Fruit fly (Drosophila melanogaster) whole organism, adult: ENCODE results near the gene CG14543.

Experiments
- CG11617 ChIP-seq: fragments of 200-800 bp; sonication (Bioruptor generic); optimal IDR thresholded peaks from 2 replicates; lab custom pipeline; 2017; ENCODE audit warnings: mild to moderate bottlenecking, missing biosample characterization, missing genetic modification reagents, missing genetic modification characterization
- CG12768 ChIP-seq: fragments of 200-800 bp; sonication (Bioruptor generic); optimal IDR thresholded peaks from 2 replicates; lab custom pipeline; 2017; ENCODE audit warnings: missing biosample characterization, missing genetic modification characterization, mild to moderate bottlenecking, moderate library complexity, missing genetic modification reagents
- CG14711 ChIP-seq: fragments of 200-800 bp; sonication (Bioruptor generic); optimal IDR thresholded peaks from 2 replicates; lab custom pipeline; 2018; ENCODE audit warnings: missing biosample characterization, mild to moderate bottlenecking, missing genetic modification characterization, moderate library complexity
- CG1620 ChIP-seq: fragments of 200-800 bp; sonication (Bioruptor generic); optimal IDR thresholded peaks from 2 replicates; lab custom pipeline; 2016; ENCODE audit warnings: missing biosample characterization, missing genetic modification characterization
- CG33017 ChIP-seq: fragments of 200-800 bp; sonication (Bioruptor generic); optimal IDR thresholded peaks from 2 replicates; lab custom pipeline; 2018; ENCODE audit warnings: missing biosample characterization, mild to moderate bottlenecking, missing genetic modification characterization, moderate library complexity
- CG5204 ChIP-seq: fragments of 200-800 bp; sonication (Bioruptor generic); optimal IDR thresholded peaks from 2 replicates; lab custom pipeline; 2016; ENCODE audit warnings: missing biosample characterization, missing genetic modification characterization
- CG7045 ChIP-seq: fragments of 200-800 bp; sonication (Bioruptor generic); optimal IDR thresholded peaks from 2 replicates; lab custom pipeline; 2017; ENCODE audit warnings: missing biosample characterization, mild to moderate bottlenecking, missing genetic modification characterization
- CG7101 ChIP-seq: fragments of 200-800 bp; sonication (Bioruptor generic); optimal IDR thresholded peaks from 2 replicates; lab custom pipeline; 2018; ENCODE audit warnings: missing biosample characterization, mild to moderate bottlenecking, missing genetic modification characterization, moderate library complexity
- Clk ChIP-seq: fragments of 200-800 bp; sonication (Bioruptor generic); optimal IDR thresholded peaks from 2 replicates; lab custom pipeline; 2017; ENCODE audit warnings: missing biosample characterization, missing genetic modification characterization
- Crg-1 ChIP-seq: fragments of 200-800 bp; sonication (Bioruptor generic); optimal IDR thresholded peaks from 2 replicates; lab custom pipeline; 2016; ENCODE audit warnings: missing biosample characterization, missing genetic modification characterization
- Hr96 ChIP-seq: fragments of 200-800 bp; sonication (Bioruptor generic); optimal IDR thresholded peaks from 2 replicates; lab custom pipeline; 2016; ENCODE audit warnings: missing biosample characterization, missing genetic modification characterization
- Mnt ChIP-seq: fragments of 200-800 bp; sonication (Bioruptor generic); optimal IDR thresholded peaks from 2 replicates; lab custom pipeline; 2016; ENCODE audit warnings: missing biosample characterization, mild to moderate bottlenecking, missing genetic modification characterization
- bab1 ChIP-seq: fragments of 200-800 bp; sonication (Bioruptor generic); optimal IDR thresholded peaks from 3 replicates; lab custom pipeline; 2019; ENCODE audit warnings: missing biosample characterization, mild to moderate bottlenecking, missing genetic modification characterization, moderate library complexity
- cic ChIP-seq: fragments of 200-800 bp; sonication (Bioruptor generic); optimal IDR thresholded peaks from 2 replicates; lab custom pipeline; 2017; ENCODE audit warnings: missing biosample characterization, mild to moderate bottlenecking, missing genetic modification characterization, moderate library complexity
- cnc ChIP-seq, 2 experiments: fragments of >200 bp; optimal IDR thresholded peaks; 2 replicates each; lab custom pipeline; 2017
- kay ChIP-seq: fragments of 200-800 bp; sonication (Bioruptor generic); peaks from one replicate; lab custom pipeline; 2016; ENCODE audit warnings: missing biosample characterization, missing genetic modification characterization, borderline replicate concordance
- ovo ChIP-seq: fragments of 200-800 bp; sonication (Bioruptor generic); optimal IDR thresholded peaks from 2 replicates; lab custom pipeline; 2016; ENCODE audit warnings: missing biosample characterization, missing genetic modification characterization
- pad ChIP-seq: fragments of 200-800 bp; sonication (Bioruptor generic); optimal IDR thresholded peaks from 3 replicates; lab custom pipeline; 2017; ENCODE audit warnings: missing biosample characterization, missing genetic modification characterization, mild to moderate bottlenecking, moderate library complexity, missing genetic modification reagents
- tj ChIP-seq: fragments of 200-800 bp; sonication (Bioruptor generic); optimal IDR thresholded peaks from 3 replicates; lab custom pipeline; 2017; ENCODE audit warnings: missing biosample characterization, mild to moderate bottlenecking, missing genetic modification characterization, moderate library complexity
- toe ChIP-seq: fragments of 200-800 bp; sonication (Bioruptor generic); optimal IDR thresholded peaks from 2 replicates; lab custom pipeline; 2016; ENCODE audit warnings: missing biosample characterization, missing genetic modification characterization

Gene CG14543

dm6 chr3R:26081380-26081991 is 25.1 kb downstream of the CG14543 start:
- TF ChIP-seq kay (GFP tag; lab: Kevin White, UChicago) = no peak
- TF ChIP-seq CG33017 (tag; lab: Kevin White, UChicago) = no peak
- TF ChIP-seq CG7101 (tag; lab: Kevin White, UChicago) = no peak
- TF ChIP-seq CG5204 (GFP tag; lab: Kevin White, UChicago) = no peak
- no peak for TF ChIP-seq CG1620
- TF ChIP-seq Mnt (GFP tag; lab: Kevin White, UChicago) = no peak
- TF ChIP-seq cnc (optimal IDR thresholded peaks at IDR 0.05; lab: Kevin White, UChicago) = no peak
- TF ChIP-seq toe = no peak
- TF ChIP-seq Crg-1 (GFP tag; lab: Kevin White, UChicago) = no peak
- no peak for TF ChIP-seq Hr96 (GFP tag; lab: Kevin White, UChicago)
- no peak for TF ChIP-seq ovo (GFP tag; lab: Kevin White, UChicago)
- TF ChIP-seq CG12768 (GFP tag; lab: Kevin White, UChicago) = no peak
- TF ChIP-seq CG11617 = no peak
- no peak for TF ChIP-seq tj (GFP tag; lab: Kevin White, UChicago)
- no peak for TF ChIP-seq CG14711 (tag; lab: Kevin White, UChicago)

DNA sequence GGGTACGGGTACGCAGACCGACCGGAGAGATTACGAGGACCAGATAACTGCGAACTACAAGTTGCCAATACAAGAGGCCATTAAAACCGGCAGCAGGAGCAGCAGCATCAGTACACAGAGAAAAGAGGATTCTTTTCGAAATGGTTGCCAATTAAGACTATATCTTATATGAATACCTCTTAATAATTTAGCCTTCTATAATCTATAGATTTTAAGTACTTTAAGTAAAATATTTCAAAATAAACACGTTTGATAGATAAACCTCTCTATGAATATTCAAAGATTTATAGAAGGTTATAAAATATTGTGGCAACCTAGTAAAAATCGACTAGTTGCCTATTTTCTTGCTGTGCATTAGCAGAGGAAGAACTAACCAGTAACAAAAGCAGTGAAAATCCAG is 39.1 kb downstream of the CG14543 start:
- TF ChIP-seq tj (GFP tag; lab: Kevin White, UChicago) = no peak
- TF ChIP-seq Crg-1 (GFP tag; lab: Kevin White, UChicago) = no peak
- no peak for TF ChIP-seq CG11617
- no peak for TF ChIP-seq bab1 (GFP tag; lab: Kevin White, UChicago)
- no peak for TF ChIP-seq kay (GFP tag; lab: Kevin White, UChicago)
- no peak for TF ChIP-seq CG7045
- TF ChIP-seq toe = no peak

DNA sequence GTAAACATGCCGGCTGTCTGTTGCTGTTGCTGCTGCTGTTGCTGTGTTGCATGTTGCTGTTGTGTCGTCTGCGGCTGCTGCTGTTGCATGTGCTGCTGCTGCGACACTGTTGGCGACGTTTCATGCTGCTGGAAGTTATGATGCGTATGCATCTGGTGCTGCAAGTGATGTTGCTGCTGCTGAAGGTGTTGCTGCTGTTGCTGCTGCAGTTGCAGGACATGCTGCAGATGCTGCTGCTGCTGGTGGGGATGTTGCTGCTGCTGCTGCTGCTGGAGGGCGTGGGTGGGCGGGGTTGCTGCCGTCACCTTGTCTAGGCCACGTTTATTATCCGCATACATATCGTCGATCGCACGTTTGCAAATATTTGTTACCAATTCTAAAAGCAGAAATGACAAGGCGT is 39.8 kb downstream of the CG14543 start:
- TF ChIP-seq cic (GFP tag; lab: Kevin White, UChicago) = no peak
- TF ChIP-seq CG12768 (GFP tag; lab: Kevin White, UChicago) = no peak
- TF ChIP-seq CG7101 (tag; lab: Kevin White, UChicago) = no peak
- TF ChIP-seq CG1620 = no peak

- no peak for TF ChIP-seq Hr96 (GFP tag; lab: Kevin White, UChicago)
- peak; percentile 6 for TF ChIP-seq CG7101 (tag; lab: Kevin White, UChicago)
- TF ChIP-seq Crg-1 (GFP tag; lab: Kevin White, UChicago) = no peak
- TF ChIP-seq kay (GFP tag; lab: Kevin White, UChicago) = peak; percentile 18
- TF ChIP-seq CG33017 (tag; lab: Kevin White, UChicago) = peak; percentile 23
- TF ChIP-seq CG11617 = peak; percentile 1
Observed at dm6 chr3R:26098502-26099210, 42.2 kb downstream of the CG14543 start, which contains the start of gene dysf. Gene dysf (minus strand): TSS chr3R:26098711.

dm6 chr3R:26099238-26099637 is 42.8 kb downstream of the CG14543 start:
- peak; percentile 67 for TF ChIP-seq CG14711 (tag; lab: Kevin White, UChicago)
- TF ChIP-seq cic (GFP tag; lab: Kevin White, UChicago) = no peak
- peak; percentile 54 for TF ChIP-seq kay (GFP tag; lab: Kevin White, UChicago)
- peak; percentile 18 for TF ChIP-seq bab1 (GFP tag; lab: Kevin White, UChicago)
- TF ChIP-seq tj (GFP tag; lab: Kevin White, UChicago) = peak; percentile 47

dm6 chr3R:26103440-26103839 is 47.0 kb downstream of the CG14543 start:
- TF ChIP-seq bab1 (GFP tag; lab: Kevin White, UChicago) (peak; percentile 48), Clk (GFP tag; lab: Kevin White, UChicago) (no peak), CG12768 (GFP tag; lab: Kevin White, UChicago) (no peak), CG14711 (tag; lab: Kevin White, UChicago) (no peak), toe (no peak), CG11617 (no peak), CG1620 (no peak)

DNA sequence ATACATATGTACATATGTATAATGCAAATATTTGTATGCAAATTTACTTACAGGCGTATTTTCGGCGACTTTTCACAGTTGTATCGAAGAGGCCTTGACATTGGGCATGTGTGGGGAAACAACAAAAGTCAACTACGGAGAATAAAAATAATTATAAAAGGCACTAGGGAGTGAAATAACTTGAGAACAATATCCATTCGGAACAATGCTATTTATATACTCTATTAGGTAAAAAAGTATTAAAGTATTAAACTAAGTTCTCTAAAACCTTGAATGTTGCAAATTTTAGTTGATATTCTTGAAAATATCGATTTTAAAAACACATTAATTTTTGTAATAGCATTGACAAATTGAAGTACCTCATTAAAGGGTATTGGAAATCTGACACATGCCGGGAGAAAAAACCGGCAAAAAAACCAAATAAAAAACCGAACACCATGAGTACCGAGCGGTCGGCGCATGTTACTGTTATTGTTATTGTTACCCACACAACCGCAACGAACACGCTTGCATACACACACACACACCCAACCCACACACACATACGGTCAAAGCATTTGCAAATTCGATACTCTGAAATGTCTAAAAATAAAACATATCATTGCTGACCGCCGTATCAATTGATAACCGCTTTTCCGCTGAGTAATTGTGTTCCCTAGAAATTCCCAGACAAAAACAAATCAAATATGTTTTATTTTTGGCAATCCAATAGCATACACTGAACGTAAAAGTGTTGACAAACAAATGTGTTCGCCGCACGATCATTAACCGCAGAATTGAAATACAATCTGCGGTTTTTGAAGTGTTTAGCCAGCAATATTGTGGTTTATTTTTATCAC is 48.1 kb downstream of the CG14543 start:
- TF ChIP-seq tj (GFP tag; lab: Kevin White, UChicago) (peak; percentile 79), CG11617 (peak; percentile 64), cic (GFP tag; lab: Kevin White, UChicago) (no peak), CG14711 (tag; lab: Kevin White, UChicago) (peak; percentile 22), CG33017 (tag; lab: Kevin White, UChicago) (peak; percentile 92), pad (GFP tag; lab: Kevin White, UChicago) (peak; percentile 61), toe (peak; percentile 17), bab1 (GFP tag; lab: Kevin White, UChicago) (peak; percentile 90), CG1620 (peak; percentile 39), kay (GFP tag; lab: Kevin White, UChicago) (peak; percentile 48), Hr96 (GFP tag; lab: Kevin White, UChicago) (peak; percentile 26), CG7045 (peak; percentile 5), Mnt (GFP tag; lab: Kevin White, UChicago) (peak; percentile 37), CG5204 (GFP tag; lab: Kevin White, UChicago) (no peak), cnc (optimal IDR thresholded peaks at IDR 0.05; lab: Kevin White, UChicago) (peak in 1 of 2 experiments; percentile 33), ovo (GFP tag; lab: Kevin White, UChicago) (no peak), Crg-1 (GFP tag; lab: Kevin White, UChicago) (no peak), CG12768 (GFP tag; lab: Kevin White, UChicago) (peak; percentile 19), CG7101 (tag; lab: Kevin White, UChicago) (peak; percentile 89)
